Worm (Caenorhabditis elegans): ENCODE data around the gene B0457.6.

B0457.6 gene

ce11 chrII:8920315-8920714 is 1.9 kb upstream of the B0457.6 start:
- no peak for TF ChIP-seq pha-4 (tag; optimal IDR thresholded peaks at IDR 0.05)
- no peak for TF ChIP-seq ceh-43 (GFP tag; optimal IDR thresholded peaks at IDR 0.05)
- no peak for TF ChIP-seq ceh-83 (GFP tag; optimal IDR thresholded peaks at IDR 0.05)
- no peak for TF ChIP-seq hlh-1 (tag; optimal IDR thresholded peaks at IDR 0.05)
- no peak for TF ChIP-seq tbx-8 (GFP tag; optimal IDR thresholded peaks at IDR 0.05)
- no peak for TF ChIP-seq nhr-28 (tag; optimal IDR thresholded peaks at IDR 0.05)
- TF ChIP-seq ham-2 (GFP tag; optimal IDR thresholded peaks at IDR 0.05) = no peak
- TF ChIP-seq unc-120 (tag; optimal IDR thresholded peaks at IDR 0.05; ENCODE audit: poor library complexity, severe bottlenecking) = no peak
- no peak for TF ChIP-seq drap-1 (GFP tag; optimal IDR thresholded peaks at IDR 0.05)
- TF ChIP-seq M03D4.4 (tag; optimal IDR thresholded peaks at IDR 0.05) = no peak
- no peak for TF ChIP-seq mab-5 (tag; optimal IDR thresholded peaks at IDR 0.05)
- no peak for TF ChIP-seq lin-32 (GFP tag; optimal IDR thresholded peaks at IDR 0.05)
- no peak for TF ChIP-seq nhr-12 (tag; optimal IDR thresholded peaks at IDR 0.05)
- TF ChIP-seq nhr-2 (tag; optimal IDR thresholded peaks at IDR 0.05) = no peak
- no peak for TF ChIP-seq blmp-1 (tag; optimal IDR thresholded peaks at IDR 0.05)
- TF ChIP-seq elt-3 (tag; optimal IDR thresholded peaks at IDR 0.05) = no peak
- TF ChIP-seq ztf-11 (tag; optimal IDR thresholded peaks at IDR 0.05) = no peak
- TF ChIP-seq cnd-1 (tag; optimal IDR thresholded peaks at IDR 0.05) = no peak
- TF ChIP-seq snpc-4 (tag; optimal IDR thresholded peaks at IDR 0.05) = no peak

DNA sequence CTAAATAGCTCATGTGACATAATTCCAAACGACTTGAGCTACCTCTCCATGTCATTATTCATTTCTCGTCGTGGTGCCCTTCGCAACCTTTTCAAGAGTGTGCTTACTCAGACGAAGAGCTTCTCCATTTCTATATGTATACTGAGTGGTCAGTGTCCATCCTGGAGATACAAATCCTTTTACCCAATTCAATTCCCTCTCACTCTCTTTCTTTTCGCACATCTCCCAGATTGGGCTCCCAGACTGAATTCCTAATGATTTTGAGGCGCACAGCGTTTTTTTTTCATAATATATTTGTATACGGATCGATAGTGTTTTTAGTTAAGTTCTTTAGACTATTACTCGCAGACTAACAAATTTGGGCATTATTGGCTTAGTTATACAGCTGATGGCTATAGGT is 1.3 kb upstream of the B0457.6 start:
- TF ChIP-seq mls-2 (tag; optimal IDR thresholded peaks at IDR 0.05) (no peak), ces-1 (GFP tag; optimal IDR thresholded peaks at IDR 0.05) (peak; percentile 77), lin-32 (GFP tag; optimal IDR thresholded peaks at IDR 0.05) (no peak), nhr-2 (tag; optimal IDR thresholded peaks at IDR 0.05) (no peak), unc-120 (tag; optimal IDR thresholded peaks at IDR 0.05; ENCODE audit: poor library complexity, severe bottlenecking) (no peak)

DNA sequence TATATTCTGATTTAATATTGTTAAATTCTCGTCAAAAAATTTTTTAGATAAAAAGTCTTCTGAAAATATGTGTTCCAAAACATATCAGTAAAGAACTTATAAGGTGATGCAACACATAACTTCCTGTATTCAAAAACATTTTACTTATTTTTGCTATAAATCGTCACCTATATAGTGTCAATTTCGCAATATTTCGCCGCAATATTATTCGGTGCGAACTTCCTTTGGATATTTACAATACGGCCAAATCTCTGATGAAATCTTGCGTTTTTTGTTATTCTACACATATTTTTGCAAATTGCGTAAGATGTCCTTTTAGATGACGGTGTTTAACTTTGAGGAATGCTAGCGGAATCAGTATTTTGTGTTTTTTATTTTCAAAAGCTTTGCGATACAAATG is 767 bp upstream of the B0457.6 start:
- TF ChIP-seq bed-3 (GFP tag; optimal IDR thresholded peaks at IDR 0.05) (no peak), mep-1 (tag; optimal IDR thresholded peaks at IDR 0.05) (no peak), ceh-43 (GFP tag; optimal IDR thresholded peaks at IDR 0.05) (no peak), ces-1 (GFP tag; optimal IDR thresholded peaks at IDR 0.05) (no peak), ham-2 (GFP tag; optimal IDR thresholded peaks at IDR 0.05) (no peak), nhr-76 (tag; optimal IDR thresholded peaks at IDR 0.05) (no peak)

ce11 chrII:8923187-8923586 is 964 bp downstream of the B0457.6 start:
- TF ChIP-seq mls-2 (tag; optimal IDR thresholded peaks at IDR 0.05) (no peak), mab-5 (tag; optimal IDR thresholded peaks at IDR 0.05) (no peak), zip-8 (tag; optimal IDR thresholded peaks at IDR 0.05) (no peak), sem-2 (GFP tag; optimal IDR thresholded peaks at IDR 0.05) (no peak), ceh-43 (GFP tag; optimal IDR thresholded peaks at IDR 0.05) (no peak), nhr-12 (tag; optimal IDR thresholded peaks at IDR 0.05) (no peak), unc-39 (tag; optimal IDR thresholded peaks at IDR 0.05) (no peak)

ce11 chrII:8926451-8926850 is 4.2 kb downstream of the B0457.6 start, which contains the start of gene B0457.2:
Gene B0457.2 (minus strand): TSS chrII:8926551.
- TF ChIP-seq tbx-8 (GFP tag; optimal IDR thresholded peaks at IDR 0.05) (no peak), snpc-4 (tag; optimal IDR thresholded peaks at IDR 0.05) (no peak), nhr-12 (tag; optimal IDR thresholded peaks at IDR 0.05) (no peak), sptf-1 (tag; optimal IDR thresholded peaks at IDR 0.05) (no peak), cnd-1 (tag; optimal IDR thresholded peaks at IDR 0.05) (no peak), mep-1 (tag; optimal IDR thresholded peaks at IDR 0.05) (no peak), pha-4 (tag; optimal IDR thresholded peaks at IDR 0.05) (no peak), nhr-237 (tag; optimal IDR thresholded peaks at IDR 0.05) (no peak), nhr-2 (tag; optimal IDR thresholded peaks at IDR 0.05) (no peak), blmp-1 (tag; optimal IDR thresholded peaks at IDR 0.05) (no peak), sem-2 (GFP tag; optimal IDR thresholded peaks at IDR 0.05) (no peak), mls-2 (tag; optimal IDR thresholded peaks at IDR 0.05) (no peak), ceh-39 (tag; optimal IDR thresholded peaks at IDR 0.05) (no peak), ham-2 (GFP tag; optimal IDR thresholded peaks at IDR 0.05) (no peak)

DNA sequence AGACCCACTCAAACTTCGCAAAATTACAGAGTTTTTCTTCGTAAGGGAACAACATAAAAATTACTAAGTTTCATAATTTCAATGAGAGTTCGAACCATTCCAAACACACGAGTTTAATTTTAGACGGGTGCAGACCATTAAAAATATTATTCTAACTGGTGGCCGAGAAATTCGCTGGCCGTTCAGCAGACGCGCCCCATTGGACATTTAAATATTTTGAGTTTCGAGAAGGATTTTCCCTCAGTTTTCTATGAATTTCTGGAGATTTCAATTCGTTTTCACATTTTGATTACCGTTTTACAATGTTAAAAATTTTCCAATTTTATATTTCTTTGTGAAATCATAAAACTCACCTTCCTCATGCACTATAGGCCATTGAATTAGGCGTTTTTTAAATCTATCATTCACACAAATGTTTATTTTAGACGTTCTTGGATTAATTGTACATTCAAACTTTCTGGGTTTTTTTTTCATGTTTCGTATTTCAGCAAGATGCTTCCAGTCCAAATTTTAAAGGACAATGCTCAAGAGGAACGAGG is 5.1 kb downstream of the B0457.6 start, which contains the start of gene cct-2:
TSS of gene cct-2 (plus strand) at position 489 of the 539 bp plus-strand sequence.
- TF ChIP-seq lsy-2 (tag; optimal IDR thresholded peaks at IDR 0.05) = peak; percentile 30
- no peak for TF ChIP-seq ceh-43 (GFP tag; optimal IDR thresholded peaks at IDR 0.05)
- TF ChIP-seq mls-2 (tag; optimal IDR thresholded peaks at IDR 0.05) = no peak
- no peak for TF ChIP-seq hlh-1 (tag; optimal IDR thresholded peaks at IDR 0.05)
- TF ChIP-seq snpc-4 (tag; optimal IDR thresholded peaks at IDR 0.05) = no peak
- TF ChIP-seq tbx-8 (GFP tag; optimal IDR thresholded peaks at IDR 0.05) = no peak
- TF ChIP-seq flh-1 (GFP tag; optimal IDR thresholded peaks at IDR 0.05) = no peak
- peak; percentile 32 for TF ChIP-seq nhr-237 (tag; optimal IDR thresholded peaks at IDR 0.05)
- TF ChIP-seq elt-3 (tag; optimal IDR thresholded peaks at IDR 0.05) = no peak
- TF ChIP-seq sptf-1 (tag; optimal IDR thresholded peaks at IDR 0.05) = no peak
- no peak for TF ChIP-seq ceh-83 (GFP tag; optimal IDR thresholded peaks at IDR 0.05)
- no peak for TF ChIP-seq bed-3 (GFP tag; optimal IDR thresholded peaks at IDR 0.05)
- no peak for TF ChIP-seq elt-1 (tag; optimal IDR thresholded peaks at IDR 0.05; ENCODE audit: borderline replicate concordance, insufficient read depth)
- no peak for TF ChIP-seq drap-1 (GFP tag; optimal IDR thresholded peaks at IDR 0.05)
- TF ChIP-seq pha-4 (tag; optimal IDR thresholded peaks at IDR 0.05) = peak; percentile 4
- TF ChIP-seq unc-62 (GFP tag; optimal IDR thresholded peaks at IDR 0.05) = no peak
- TF ChIP-seq mab-5 (tag; optimal IDR thresholded peaks at IDR 0.05) = no peak
- peak; percentile 41 for TF ChIP-seq ces-1 (GFP tag; optimal IDR thresholded peaks at IDR 0.05)
- TF ChIP-seq nhr-12 (tag; optimal IDR thresholded peaks at IDR 0.05) = no peak
- TF ChIP-seq ham-2 (GFP tag; optimal IDR thresholded peaks at IDR 0.05) = no peak
- peak; percentile 22 for TF ChIP-seq mep-1 (tag; optimal IDR thresholded peaks at IDR 0.05)
- no peak for TF ChIP-seq ceh-39 (tag; optimal IDR thresholded peaks at IDR 0.05)
